Worm (Caenorhabditis elegans): ENCODE measurements around the gene T07C4.3.

T07C4.3 gene

DNA sequence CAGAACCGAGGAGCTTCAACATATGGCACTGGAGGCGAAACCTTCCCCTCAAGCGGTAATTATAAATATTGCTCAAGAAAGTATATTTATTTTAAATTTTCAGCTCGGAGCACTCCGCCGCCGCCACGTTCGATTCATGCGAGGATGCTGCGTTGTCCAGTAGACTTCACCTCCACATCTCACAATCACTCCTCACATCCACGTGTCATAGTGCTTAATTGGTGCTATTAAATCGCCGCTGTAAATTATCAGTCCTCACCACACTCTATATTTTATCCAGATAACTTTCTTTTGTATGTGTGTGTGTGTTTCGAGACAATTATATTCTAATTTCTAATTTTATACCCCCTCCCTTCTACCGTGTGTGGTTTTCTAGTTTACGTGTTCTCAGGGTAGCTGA is 2.6 kb downstream of the T07C4.3 start:
- TF ChIP-seq sup-37 (GFP tag; optimal IDR thresholded peaks at IDR 0.05), result no peak
- TF ChIP-seq unc-30 (tag; optimal IDR thresholded peaks at IDR 0.05), result no peak
- no peak for TF ChIP-seq pax-3 (tag; optimal IDR thresholded peaks at IDR 0.05)

ce11 chrIII:10355382-10355781 is 3.4 kb downstream of the T07C4.3 start, which contains the start of gene spp-1:
spp-1 (minus strand) TSS chrIII:10355668.
- peak in 1 of 2 experiments; percentile 3 for TF ChIP-seq lsy-2 (tag; optimal IDR thresholded peaks at IDR 0.05)
- no peak for TF ChIP-seq lin-39 (tag; optimal IDR thresholded peaks at IDR 0.05)
- peak in 1 of 2 experiments; percentile 26 for TF ChIP-seq lin-35 (GFP tag; optimal IDR thresholded peaks at IDR 0.05)
- no peak for TF ChIP-seq unc-130 (tag; optimal IDR thresholded peaks at IDR 0.05)
- TF ChIP-seq efl-1 (optimal IDR thresholded peaks at IDR 0.05), result no peak
- peak in 1 of 2 experiments; percentile 35 for TF ChIP-seq efl-1 (GFP tag; optimal IDR thresholded peaks at IDR 0.05 in 1 of 2)
- no peak for TF ChIP-seq nhr-19 (GFP tag; conservative IDR thresholded peaks at IDR 0.05)
- peak; percentile 37 for TF ChIP-seq ama-1 (optimal IDR thresholded peaks at IDR 0.05)
- TF ChIP-seq C04F5.9 (tag; optimal IDR thresholded peaks at IDR 0.05), result no peak
- no peak for TF ChIP-seq nhr-85 (tag)
- TF ChIP-seq hlh-17 (GFP tag; optimal IDR thresholded peaks at IDR 0.05; ENCODE audit: borderline replicate concordance), result no peak
- no peak for TF ChIP-seq ceh-8 (GFP tag; optimal IDR thresholded peaks at IDR 0.05)
- no peak for TF ChIP-seq swsn-7 (tag; optimal IDR thresholded peaks at IDR 0.05)
- peak; percentile 83 for TF ChIP-seq elt-2 (tag; optimal IDR thresholded peaks at IDR 0.05)
- TF ChIP-seq rnt-1 (tag; optimal IDR thresholded peaks at IDR 0.05), result no peak
- peak; percentile 44 for TF ChIP-seq pqm-1 (tag; optimal IDR thresholded peaks at IDR 0.05)
- no peak for TF ChIP-seq mep-1 (tag; optimal IDR thresholded peaks at IDR 0.05)
- TF ChIP-seq nhr-76 (tag; optimal IDR thresholded peaks at IDR 0.05), result no peak
- no peak for TF ChIP-seq tbx-2 (tag; optimal IDR thresholded peaks at IDR 0.05)
- TF ChIP-seq skn-1 (tag; optimal IDR thresholded peaks at IDR 0.05), result no peak
- TF ChIP-seq dsc-1 (tag; optimal IDR thresholded peaks at IDR 0.05), result no peak
- no peak for TF ChIP-seq xbp-1 (tag; optimal IDR thresholded peaks at IDR 0.05)
- TF ChIP-seq nhr-71 (tag; optimal IDR thresholded peaks at IDR 0.05), result no peak
- TF ChIP-seq elt-3 (tag; optimal IDR thresholded peaks at IDR 0.05), result no peak
- TF ChIP-seq snu-23 (GFP tag; optimal IDR thresholded peaks at IDR 0.05), result no peak
- no peak for TF ChIP-seq egl-27 (tag; optimal IDR thresholded peaks at IDR 0.05)

ce11 chrIII:10357598-10358186 is 5.7 kb downstream of the T07C4.3 start, which contains the start of gene umps-1:
umps-1 (minus strand) TSS chrIII:10357648.
- TF ChIP-seq sptf-1 (tag; optimal IDR thresholded peaks at IDR 0.05), result no peak
- TF ChIP-seq skn-1 (tag; optimal IDR thresholded peaks at IDR 0.05), result peak; percentile 66
- no peak for TF ChIP-seq unc-62 (GFP tag; optimal IDR thresholded peaks at IDR 0.05)
- no peak for TF ChIP-seq pag-3 (tag; optimal IDR thresholded peaks at IDR 0.05; ENCODE audit: borderline replicate concordance, insufficient read depth)
- no peak for TF ChIP-seq ces-1 (GFP tag; optimal IDR thresholded peaks at IDR 0.05)
- no peak for TF ChIP-seq nhr-84 (tag; optimal IDR thresholded peaks at IDR 0.05)
- peak; percentile 84 for TF ChIP-seq nhr-47 (tag; optimal IDR thresholded peaks at IDR 0.05)
- TF ChIP-seq hlh-4 (tag; optimal IDR thresholded peaks at IDR 0.05), result no peak
- no peak for TF ChIP-seq aha-1 (tag; optimal IDR thresholded peaks at IDR 0.05)
- no peak for TF ChIP-seq pqm-1 (tag; optimal IDR thresholded peaks at IDR 0.05)
- no peak for TF ChIP-seq egl-27 (tag; optimal IDR thresholded peaks at IDR 0.05)
- TF ChIP-seq isw-1 (GFP tag; IDR thresholded peaks at IDR 0.05), result peak; percentile 56
- peak; percentile 70 for TF ChIP-seq nhr-77 (tag; optimal IDR thresholded peaks at IDR 0.05)
- TF ChIP-seq grh-1 (GFP tag; IDR thresholded peaks at IDR 0.05), result peak; percentile 68
- peak; percentile 50 for TF ChIP-seq lir-3 (tag; optimal IDR thresholded peaks at IDR 0.05; ENCODE audit: poor library complexity)
- TF ChIP-seq nhr-90 (tag; optimal IDR thresholded peaks at IDR 0.05; ENCODE audit: poor library complexity), result peak; percentile 82
- TF ChIP-seq dpl-1 (GFP tag; optimal IDR thresholded peaks at IDR 0.05), result peak; percentile 97 to 99 (median 98)
- no peak for TF ChIP-seq Y116A8C.19 (tag; optimal IDR thresholded peaks at IDR 0.05; ENCODE audit: borderline replicate concordance)
- TF ChIP-seq mdl-1 (tag; optimal IDR thresholded peaks at IDR 0.05), result peak in 1 of 2 experiments; percentile 63
- TF ChIP-seq alr-1 (tag; optimal IDR thresholded peaks at IDR 0.05; ENCODE audit: borderline replicate concordance), result no peak
- TF ChIP-seq jun-1 (tag; optimal IDR thresholded peaks at IDR 0.05), result no peak
- peak; percentile 63 for TF ChIP-seq irx-1 (tag; optimal IDR thresholded peaks at IDR 0.05)
- TF ChIP-seq zag-1 (tag; optimal IDR thresholded peaks at IDR 0.05), result no peak
- TF ChIP-seq C34B4.2 (tag; optimal IDR thresholded peaks at IDR 0.05), result no peak
- TF ChIP-seq elt-3 (tag; optimal IDR thresholded peaks at IDR 0.05), result peak in 2 of 6 experiments; percentile 79 to 84
- peak; percentile 84 for TF ChIP-seq mep-1 (tag; optimal IDR thresholded peaks at IDR 0.05)
